Fruit fly (Drosophila melanogaster) whole organism, embryonic: Measurements from ENCODE around the gene CG7367.

Source experiments
- CG10267 ChIP-seq: fragments of 200-800 bp; sonication (Bioruptor generic); optimal IDR thresholded peaks from 2 replicates; lab custom pipeline; 2018; ENCODE audit warnings: missing biosample characterization, mild to moderate bottlenecking, missing genetic modification characterization, moderate library complexity
- CG10462 ChIP-seq: fragments of 200-800 bp; sonication (Bioruptor generic); optimal IDR thresholded peaks from 2 replicates; lab custom pipeline; 2016; ENCODE audit warnings: missing biosample characterization, missing genetic modification characterization
- CG11696 ChIP-seq: fragments of 200-800 bp; sonication (Bioruptor generic); IDR thresholded peaks from 2 replicates; pipeline ENCODE4 v1.3.6; 2022; ENCODE audit warnings: missing biosample characterization, missing genetic modification characterization
- CG12299 ChIP-seq: fragments of 200-800 bp; sonication (Bioruptor generic); optimal IDR thresholded peaks from 2 replicates; lab custom pipeline; 2018; ENCODE audit warnings: missing biosample characterization, mild to moderate bottlenecking, missing genetic modification characterization
- CG15696 ChIP-seq: fragments of 200-800 bp; sonication (Bioruptor generic); optimal IDR thresholded peaks from 2 replicates; lab custom pipeline; 2019; ENCODE audit warnings: missing biosample characterization, mild to moderate bottlenecking, missing genetic modification characterization, moderate library complexity
- CG17328 ChIP-seq: fragments of 200-800 bp; sonication (Bioruptor generic); IDR thresholded peaks from 2 replicates; pipeline ENCODE4 v1.3.6; 2022; ENCODE audit warnings: missing biosample characterization, missing genetic modification characterization
- CG17359 ChIP-seq: fragments of 200-800 bp; sonication (Bioruptor generic); optimal IDR thresholded peaks from 3 replicates; lab custom pipeline; 2018; ENCODE audit warnings: missing biosample characterization, mild to moderate bottlenecking, missing genetic modification characterization, moderate library complexity
- CG17361 ChIP-seq: fragments of 200-800 bp; sonication (Bioruptor generic); IDR thresholded peaks from 3 replicates; pipeline ENCODE4 v1.3.6; 2022; ENCODE audit warnings: missing biosample characterization, missing genetic modification characterization
- CG17385 ChIP-seq: fragments of 200-800 bp; sonication (Bioruptor generic); optimal IDR thresholded peaks from 3 replicates; lab custom pipeline; 2018; ENCODE audit warnings: missing biosample characterization, mild to moderate bottlenecking, missing genetic modification characterization
- CG17612 ChIP-seq: fragments of 200-800 bp; sonication (Bioruptor generic); IDR thresholded peaks from 2 replicates; pipeline ENCODE4 v1.3.6; 2022; ENCODE audit warnings: missing biosample characterization, missing genetic modification characterization
- CG3726 ChIP-seq: fragments of 200-800 bp; sonication (Bioruptor generic); IDR thresholded peaks from 3 replicates; pipeline ENCODE4, ENCODE4 v1.3.6; 2022; ENCODE audit warnings: missing biosample characterization, missing genetic modification characterization
- CG6175 ChIP-seq: fragments of 200-800 bp; sonication (Bioruptor generic); IDR thresholded peaks from 3 replicates; pipeline ENCODE4 v1.3.6; 2022; ENCODE audit warnings: missing biosample characterization, missing genetic modification characterization
- CG8290 ChIP-seq, 3 experiments: fragments of 200-800 bp; sonication (Bioruptor generic); optimal IDR thresholded peaks; 2 replicates each; lab custom pipeline; 2016 to 2019; ENCODE audit warnings: missing biosample characterization in 3 of 3, missing genetic modification characterization in 3 of 3, mild to moderate bottlenecking in 2 of 3, moderate library complexity in 1 of 3
- CG9437 ChIP-seq: fragments of 200-800 bp; sonication (Bioruptor generic); optimal IDR thresholded peaks from 2 replicates; lab custom pipeline; 2018; ENCODE audit warnings: missing biosample characterization, mild to moderate bottlenecking, missing genetic modification characterization
- CG9876 ChIP-seq: fragments of 200-800 bp; sonication (Bioruptor generic); optimal IDR thresholded peaks from 2 replicates; lab custom pipeline; 2016; ENCODE audit warnings: missing biosample characterization, missing genetic modification characterization
- Camta ChIP-seq: fragments of 200-800 bp; sonication (Bioruptor generic); optimal IDR thresholded peaks from 2 replicates; lab custom pipeline; 2016; ENCODE audit warnings: missing biosample characterization, missing genetic modification characterization
- D19B ChIP-seq: fragments of 200-800 bp; sonication (Bioruptor generic); optimal IDR thresholded peaks from 2 replicates; lab custom pipeline; 2017; ENCODE audit warnings: missing biosample characterization, mild to moderate bottlenecking, missing genetic modification characterization
- E2f2 ChIP-seq: fragments of 200-800 bp; sonication (Bioruptor generic); IDR thresholded peaks from 2 replicates; pipeline ENCODE4 v1.3.6; 2022; ENCODE audit warnings: missing biosample characterization, missing genetic modification characterization
- Fer3 ChIP-seq: fragments of 200-800 bp; sonication (Bioruptor generic); optimal IDR thresholded peaks from 2 replicates; lab custom pipeline; 2018; ENCODE audit warnings: missing biosample characterization, mild to moderate bottlenecking, missing genetic modification characterization, moderate library complexity
- GATAe ChIP-seq: fragments of 200-800 bp; sonication (Bioruptor generic); conservative IDR thresholded peaks from 2 replicates; pipeline ENCODE4 v1.3.6; 2022; ENCODE audit warnings: missing biosample characterization, missing genetic modification characterization
- Hey ChIP-seq: fragments of 200-800 bp; sonication (Bioruptor generic); optimal IDR thresholded peaks from 3 replicates; lab custom pipeline; 2018; ENCODE audit warnings: missing biosample characterization, mild to moderate bottlenecking, missing genetic modification characterization
- Jarid2 ChIP-seq: fragments of 200-800 bp; sonication (Bioruptor generic); optimal IDR thresholded peaks from 3 replicates; lab custom pipeline; 2017; ENCODE audit warnings: mild to moderate bottlenecking, missing biosample characterization, missing genetic modification reagents, missing genetic modification characterization
- Scr ChIP-seq: fragments of 200-800 bp; sonication (Bioruptor generic); IDR thresholded peaks from 2 replicates; pipeline ENCODE4 v1.3.6; 2022; ENCODE audit warnings: missing biosample characterization, missing genetic modification characterization; ENCODE audit not compliant: partially characterized antibody
- Spps ChIP-seq: fragments of 200-800 bp; sonication (Bioruptor generic); optimal IDR thresholded peaks from 2 replicates; lab custom pipeline; 2018; ENCODE audit warnings: missing biosample characterization, mild to moderate bottlenecking, missing genetic modification characterization
- crp ChIP-seq, 2 experiments: fragments of 200-800 bp; sonication (Bioruptor generic); optimal IDR thresholded peaks; 2 replicates in 1 of 2; 3 replicates in 1 of 2; lab custom pipeline; 2017; ENCODE audit warnings: missing biosample characterization in 2 of 2, missing genetic modification characterization in 2 of 2, mild to moderate bottlenecking in 1 of 2, moderate library complexity in 1 of 2
- dmrt99B ChIP-seq: fragments of 200-800 bp; sonication (Bioruptor generic); optimal IDR thresholded peaks from 2 replicates; lab custom pipeline; 2018; ENCODE audit warnings: missing biosample characterization, mild to moderate bottlenecking, missing genetic modification characterization, moderate library complexity
- fd96Cb ChIP-seq: fragments of 200-800 bp; sonication (Bioruptor generic); optimal IDR thresholded peaks from 2 replicates; lab custom pipeline; 2018; ENCODE audit warnings: missing biosample characterization, mild to moderate bottlenecking, missing genetic modification characterization, moderate library complexity
- ftz-f1 ChIP-seq: fragments of 200-800 bp; sonication (Bioruptor generic); optimal IDR thresholded peaks from 2 replicates; lab custom pipeline; 2016; ENCODE audit warnings: missing biosample characterization, missing genetic modification characterization
- fu2 ChIP-seq: fragments of 200-800 bp; sonication (Bioruptor generic); optimal IDR thresholded peaks from 2 replicates; lab custom pipeline; 2016; ENCODE audit warnings: missing biosample characterization, missing genetic modification characterization
- gro ChIP-seq: fragments of 200-800 bp; sonication (Bioruptor generic); optimal IDR thresholded peaks from 2 replicates; lab custom pipeline; 2016; ENCODE audit warnings: missing biosample characterization, missing genetic modification characterization
- hb ChIP-seq: fragments of 200-800 bp; sonication (Bioruptor generic); IDR thresholded peaks from 3 replicates; pipeline ENCODE4 v1.3.6; 2022; ENCODE audit warnings: missing biosample characterization, missing genetic modification characterization; ENCODE audit not compliant: partially characterized antibody
- inv ChIP-seq: fragments of 200-800 bp; sonication (Bioruptor generic); IDR thresholded peaks from 2 replicates; pipeline ENCODE4 v1.3.6; 2022; ENCODE audit warnings: missing biosample characterization, missing genetic modification characterization; ENCODE audit not compliant: partially characterized antibody
- jing ChIP-seq: fragments of 200-800 bp; sonication (Bioruptor generic); optimal IDR thresholded peaks from 2 replicates; lab custom pipeline; 2018; ENCODE audit warnings: missing biosample characterization, mild to moderate bottlenecking, missing genetic modification characterization
- lmd ChIP-seq: fragments of 200-800 bp; sonication (Bioruptor generic); IDR thresholded peaks from 2 replicates; pipeline ENCODE4 v1.3.6; 2022; ENCODE audit warnings: missing biosample characterization, missing genetic modification characterization
- mam ChIP-seq: fragments of 200-800 bp; sonication (Bioruptor generic); optimal IDR thresholded peaks from 3 replicates; lab custom pipeline; 2016; ENCODE audit warnings: missing biosample characterization, missing genetic modification characterization
- mld ChIP-seq: fragments of 200-800 bp; sonication (Bioruptor generic); IDR thresholded peaks from 3 replicates; pipeline ENCODE4 v1.3.6; 2022; ENCODE audit warnings: missing biosample characterization, missing genetic modification characterization; ENCODE audit not compliant: partially characterized antibody
- nom ChIP-seq: fragments of 200-800 bp; sonication (Bioruptor generic); optimal IDR thresholded peaks from 2 replicates; lab custom pipeline; 2017; ENCODE audit warnings: missing biosample characterization, missing genetic modification characterization, mild to moderate bottlenecking, moderate library complexity, missing genetic modification reagents
- phol ChIP-seq: fragments of 200-800 bp; sonication (Bioruptor generic); optimal IDR thresholded peaks from 3 replicates; lab custom pipeline; 2018; ENCODE audit warnings: missing biosample characterization, mild to moderate bottlenecking, missing genetic modification characterization, moderate library complexity
- pum ChIP-seq: fragments of 200-800 bp; sonication (Bioruptor generic); optimal IDR thresholded peaks from 2 replicates; lab custom pipeline; 2016; ENCODE audit warnings: missing biosample characterization, missing genetic modification characterization
- shn ChIP-seq: fragments of 200-800 bp; sonication (Bioruptor generic); optimal IDR thresholded peaks from 3 replicates; lab custom pipeline; 2016; ENCODE audit warnings: missing biosample characterization, missing genetic modification characterization
- sim ChIP-seq: fragments of 200-800 bp; sonication (Bioruptor generic); IDR thresholded peaks from 2 replicates; pipeline ENCODE4 v1.3.6; 2022; ENCODE audit warnings: missing biosample characterization, missing genetic modification characterization
- sisA ChIP-seq: fragments of 200-800 bp; sonication (Bioruptor generic); IDR thresholded peaks from 2 replicates; pipeline ENCODE4 v1.3.6; 2022; ENCODE audit warnings: missing biosample characterization, missing genetic modification characterization
- sqz ChIP-seq: fragments of 200-800 bp; sonication (Bioruptor generic); optimal IDR thresholded peaks from 3 replicates; lab custom pipeline; 2018; ENCODE audit warnings: missing biosample characterization, mild to moderate bottlenecking, missing genetic modification characterization
- sug ChIP-seq: fragments of 200-800 bp; optimal IDR thresholded peaks from 2 replicates; lab custom pipeline; 2019; ENCODE audit warnings: missing biosample characterization, mild to moderate bottlenecking, missing genetic modification characterization, moderate library complexity
- tup ChIP-seq: fragments of 200-800 bp; sonication (Bioruptor generic); optimal IDR thresholded peaks from 2 replicates; lab custom pipeline; 2016; ENCODE audit warnings: missing biosample characterization, mild to moderate bottlenecking, missing genetic modification characterization, moderate library complexity
- wek ChIP-seq: fragments of 200-800 bp; sonication (Bioruptor generic); optimal IDR thresholded peaks from 3 replicates; lab custom pipeline; 2018; ENCODE audit warnings: missing biosample characterization, mild to moderate bottlenecking, missing genetic modification characterization, moderate library complexity
- zen2 ChIP-seq: fragments of 200-800 bp; sonication (Bioruptor generic); IDR thresholded peaks from 3 replicates; pipeline ENCODE4 v1.3.6; 2022; ENCODE audit warnings: missing biosample characterization, missing genetic modification characterization; ENCODE audit not compliant: partially characterized antibody
- zf30C ChIP-seq: fragments of 200-800 bp; sonication (Bioruptor generic); optimal IDR thresholded peaks from 3 replicates; lab custom pipeline; 2018; ENCODE audit warnings: missing biosample characterization, mild to moderate bottlenecking, missing genetic modification characterization
- zfh1 ChIP-seq: fragments of 200-800 bp; sonication (Bioruptor generic); IDR thresholded peaks from 3 replicates; pipeline ENCODE4 v1.3.6; 2022; ENCODE audit warnings: missing biosample characterization, missing genetic modification characterization

The CG7367 gene

DNA sequence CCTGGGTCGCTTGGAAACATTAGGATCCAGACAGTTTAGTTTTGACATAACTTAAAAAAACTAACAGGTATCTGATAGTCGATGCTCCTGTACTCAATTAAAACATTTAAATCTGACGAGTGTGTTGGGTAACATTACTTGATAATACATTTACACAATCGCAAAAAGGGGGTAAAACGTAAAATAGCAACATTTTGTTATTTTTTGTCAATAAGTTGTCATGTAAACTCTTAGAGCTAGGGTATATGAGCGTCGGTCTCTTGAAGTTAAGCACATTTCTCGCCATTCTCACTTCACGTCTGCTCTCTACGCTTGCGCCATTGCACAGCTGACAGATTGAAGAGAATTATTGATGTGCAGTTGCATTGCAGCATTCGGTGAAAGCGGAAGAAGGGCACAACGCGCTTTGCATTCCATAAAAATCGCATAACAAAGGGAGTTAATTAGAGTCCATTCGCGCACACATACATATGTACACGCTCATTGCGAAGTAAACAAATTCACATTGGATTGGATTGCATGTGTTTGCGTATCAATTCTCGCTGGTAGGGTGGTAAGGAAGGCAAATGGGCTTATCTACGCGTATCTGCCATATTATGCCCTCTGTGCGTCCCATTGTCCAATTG, 54.6 kb downstream of the CG7367 start (continued):
- no peak for TF ChIP-seq Fer3 (tag; lab: Kevin White, UChicago)
- peak; percentile 26 for TF ChIP-seq CG17359 (tag; lab: Kevin White, UChicago)
- TF ChIP-seq hb (GFP tag; lab: Robert Waterston, UW) = peak; percentile 74
- peak; percentile 5 for TF ChIP-seq sqz (GFP tag; lab: Kevin White, UChicago)
- no peak for TF ChIP-seq CG11696
- no peak for TF ChIP-seq zen2
- TF ChIP-seq GATAe (GFP tag; lab: Robert Waterston, UW) = no peak
- TF ChIP-seq sisA (GFP tag; lab: Robert Waterston, UW) = no peak
- no peak for TF ChIP-seq fu2
- TF ChIP-seq CG17612 (GFP tag; lab: Robert Waterston, UW) = no peak
- TF ChIP-seq CG17361 = peak; percentile 33; the same call in 1 of the 3 replicates
- peak; percentile 53 for TF ChIP-seq Scr (GFP tag; lab: Robert Waterston, UW)
- no peak for TF ChIP-seq gro (GFP tag; lab: Kevin White, UChicago)
- no peak for TF ChIP-seq sug
- no peak for TF ChIP-seq Spps (tag; lab: Kevin White, UChicago)
- TF ChIP-seq Hey = no peak
- peak; percentile 34; the same call in 1 of the 2 replicates for TF ChIP-seq inv
- TF ChIP-seq CG17385 (GFP tag; lab: Kevin White, UChicago) = no peak
- TF ChIP-seq D19B (GFP tag; lab: Kevin White, UChicago) = peak; percentile 79
- no peak for TF ChIP-seq tup
- TF ChIP-seq zf30C (GFP tag; lab: Kevin White, UChicago) = no peak
- TF ChIP-seq CG15696 = no peak
- peak; percentile 21 for TF ChIP-seq CG9437 (GFP tag; lab: Kevin White, UChicago)
- peak; percentile 20 for TF ChIP-seq dmrt99B (tag; lab: Kevin White, UChicago)
- no peak for TF ChIP-seq CG3726 (GFP tag; lab: Robert Waterston, UW)
- TF ChIP-seq zfh1 (GFP tag; lab: Robert Waterston, UW) = no peak
- TF ChIP-seq lmd (GFP tag; lab: Robert Waterston, UW) = no peak
- no peak for TF ChIP-seq Camta (GFP tag; lab: Kevin White, UChicago)
- TF ChIP-seq CG10267 = no peak
- TF ChIP-seq nom = peak; percentile 10
- peak; percentile 27 for TF ChIP-seq fd96Cb (tag; lab: Kevin White, UChicago)
- TF ChIP-seq phol (tag; lab: Kevin White, UChicago) = peak; percentile 33
- peak; percentile 21 for TF ChIP-seq Jarid2
- no peak for TF ChIP-seq jing (GFP tag; lab: Kevin White, UChicago)
- peak; percentile 57; the same call in 2 of the 3 replicates for TF ChIP-seq mld (GFP tag; lab: Robert Waterston, UW)
- TF ChIP-seq CG17328 (GFP tag; lab: Robert Waterston, UW) = no peak
- peak in 1 of 2 experiments; percentile 10 for TF ChIP-seq crp (GFP tag; optimal IDR thresholded peaks at IDR 0.05; lab: Kevin White, UChicago)
- TF ChIP-seq CG10462 = no peak
- no peak for TF ChIP-seq CG8290 (GFP tag; optimal IDR thresholded peaks at IDR 0.05; lab: Kevin White, UChicago)
- peak in 1 of 2 experiments; percentile 51 for TF ChIP-seq CG8290 (tag; optimal IDR thresholded peaks at IDR 0.05; lab: Kevin White, UChicago)
- no peak for TF ChIP-seq mam (GFP tag; lab: Kevin White, UChicago)
- no peak for TF ChIP-seq E2f2 (GFP tag; lab: Robert Waterston, UW)
- no peak for TF ChIP-seq wek (GFP tag; lab: Kevin White, UChicago)
- no peak for TF ChIP-seq CG6175
- no peak for TF ChIP-seq pum (GFP tag; lab: Kevin White, UChicago)
- no peak for TF ChIP-seq CG9876
- no peak for TF ChIP-seq sim (GFP tag; lab: Robert Waterston, UW)
- no peak for TF ChIP-seq CG12299 (tag; lab: Kevin White, UChicago)
- no peak for TF ChIP-seq shn
- TF ChIP-seq ftz-f1 = no peak
